Worm (Caenorhabditis elegans): ENCODE measurements around the gene C48B4.3.

C48B4.3 gene

ce11 chrIII:9617599-9618262 is 35.5 kb upstream of the C48B4.3 start (continued):
- TF ChIP-seq mdt-29 (GFP tag; IDR thresholded peaks at IDR 0.05) (no peak), zip-11 (GFP tag; IDR thresholded peaks at IDR 0.05) (no peak), nhr-42 (GFP tag; IDR thresholded peaks at IDR 0.05) (no peak), vab-7 (GFP tag; IDR thresholded peaks at IDR 0.05) (no peak), F10B5.3 (tag; optimal IDR thresholded peaks at IDR 0.05) (no peak), fkh-10 (GFP tag; optimal IDR thresholded peaks at IDR 0.05) (no peak), mxl-3 (GFP tag; optimal IDR thresholded peaks at IDR 0.05) (peak; percentile 23), ces-1 (GFP tag; optimal IDR thresholded peaks at IDR 0.05) (no peak), ceh-82 (tag; optimal IDR thresholded peaks at IDR 0.05) (no peak), saeg-2 (GFP tag; IDR thresholded peaks at IDR 0.05) (no peak), ceh-32 (tag; optimal IDR thresholded peaks at IDR 0.05; ENCODE audit: poor library complexity) (no peak), nhr-77 (tag; optimal IDR thresholded peaks at IDR 0.05) (no peak), lin-38 (GFP tag; IDR thresholded peaks at IDR 0.05) (no peak), unc-62 (GFP tag; optimal IDR thresholded peaks at IDR 0.05 in 1 of 2) (no peak), unc-62 (tag; optimal IDR thresholded peaks at IDR 0.05) (no peak), daf-16 (GFP tag; optimal IDR thresholded peaks at IDR 0.05) (no peak), daf-16 (tag; optimal IDR thresholded peaks at IDR 0.05) (peak; percentile 23), ceh-20 (GFP tag; IDR thresholded peaks at IDR 0.05) (no peak), pha-4 (GFP tag; IDR thresholded peaks at IDR 0.05) (no peak), pha-4 (tag; optimal IDR thresholded peaks at IDR 0.05) (no peak), arid-1 (GFP tag; conservative IDR thresholded peaks at IDR 0.05) (no peak), mxl-2 (GFP tag; conservative IDR thresholded peaks at IDR 0.05) (no peak), aly-2 (tag; optimal IDR thresholded peaks at IDR 0.05) (no peak), dpl-1 (GFP tag; optimal IDR thresholded peaks at IDR 0.05) (no peak), nhr-11 (tag; optimal IDR thresholded peaks at IDR 0.05) (no peak), dmd-8 (GFP tag; IDR thresholded peaks at IDR 0.05) (no peak), nhr-28 (tag; optimal IDR thresholded peaks at IDR 0.05) (peak; percentile 61)

ce11 chrIII:9616933-9617332 is 34.7 kb upstream of the C48B4.3 start:
- no peak for TF ChIP-seq ceh-82 (tag; optimal IDR thresholded peaks at IDR 0.05)
- no peak for TF ChIP-seq ces-1 (GFP tag; optimal IDR thresholded peaks at IDR 0.05)
- TF ChIP-seq nhr-28 (tag; optimal IDR thresholded peaks at IDR 0.05): no peak
- no peak for TF ChIP-seq madf-5 (GFP tag; IDR thresholded peaks at IDR 0.05)
- no peak for TF ChIP-seq nhr-111 (GFP tag; optimal IDR thresholded peaks at IDR 0.05)
- TF ChIP-seq fkh-10 (GFP tag; optimal IDR thresholded peaks at IDR 0.05): no peak
- no peak for TF ChIP-seq ama-1 (optimal IDR thresholded peaks at IDR 0.05)
- no peak for TF ChIP-seq duxl-1 (tag; optimal IDR thresholded peaks at IDR 0.05; ENCODE audit: poor library complexity)
- no peak for TF ChIP-seq daf-8 (GFP tag; IDR thresholded peaks at IDR 0.05)
- no peak for TF ChIP-seq lim-7 (GFP tag; IDR thresholded peaks at IDR 0.05)
- no peak for TF ChIP-seq spr-3 (GFP tag; optimal IDR thresholded peaks at IDR 0.05)
- TF ChIP-seq Y75B8A.6 (GFP tag; IDR thresholded peaks at IDR 0.05): no peak
- TF ChIP-seq fos-1 (tag; optimal IDR thresholded peaks at IDR 0.05): no peak
- TF ChIP-seq ceh-62 (tag; optimal IDR thresholded peaks at IDR 0.05): no peak
- TF ChIP-seq lin-39 (tag; optimal IDR thresholded peaks at IDR 0.05): no peak
- TF ChIP-seq nhr-237 (tag; optimal IDR thresholded peaks at IDR 0.05): no peak
- no peak for TF ChIP-seq jun-1 (tag; optimal IDR thresholded peaks at IDR 0.05)
- no peak for TF ChIP-seq dve-1 (tag; optimal IDR thresholded peaks at IDR 0.05; ENCODE audit: insufficient read depth)
- peak; percentile 87 for TF ChIP-seq snpc-1.2 (GFP tag; IDR thresholded peaks at IDR 0.05)
- TF ChIP-seq F49E8.2 (tag; optimal IDR thresholded peaks at IDR 0.05; ENCODE audit: borderline replicate concordance): peak; percentile 97
- TF ChIP-seq zip-11 (GFP tag; IDR thresholded peaks at IDR 0.05): no peak
- TF ChIP-seq F10B5.3 (tag; optimal IDR thresholded peaks at IDR 0.05): no peak
- no peak for TF ChIP-seq aly-2 (tag; optimal IDR thresholded peaks at IDR 0.05)
- no peak for TF ChIP-seq dmd-6 (GFP tag; IDR thresholded peaks at IDR 0.05)
- no peak for TF ChIP-seq mdl-1 (tag; optimal IDR thresholded peaks at IDR 0.05)
- TF ChIP-seq zag-1 (tag; optimal IDR thresholded peaks at IDR 0.05): no peak
- TF ChIP-seq nhr-102 (tag; optimal IDR thresholded peaks at IDR 0.05): no peak
- no peak for TF ChIP-seq egl-27 (tag; optimal IDR thresholded peaks at IDR 0.05)
- TF ChIP-seq ZK337.2 (GFP tag; IDR thresholded peaks at IDR 0.05): no peak
- TF ChIP-seq dpl-1 (GFP tag; optimal IDR thresholded peaks at IDR 0.05): no peak
- no peak for TF ChIP-seq set-16 (GFP tag; IDR thresholded peaks at IDR 0.05)
- no peak for TF ChIP-seq ZK546.5 (tag; optimal IDR thresholded peaks at IDR 0.05)

All from whole organism, L4 larva.